Fruit fly (Drosophila melanogaster) S2 (cell line): Measurements from ENCODE around the gene EMC5.

Source experiments
- CG8478 ChIP-seq: fragments of >200 bp; optimal IDR thresholded peaks from 2 replicates; lab custom pipeline; 2018
- CTCF ChIP-seq, 2 experiments: fragments of >200 bp; optimal IDR thresholded peaks; 2 replicates each; lab custom pipeline; 2018

Gene EMC5

dm6 chr2L:18955666-18956065 lies 31.8 kb upstream of the EMC5 start:
- TF ChIP-seq CG8478 (lab: Kevin White, UChicago) (no peak), CTCF (optimal IDR thresholded peaks at IDR 0.05; lab: Kevin White, UChicago) (no peak)

dm6 chr2L:18957142-18957674 lies 30.3 kb upstream of the EMC5 start, which contains the start of gene Bhmt:
Gene Bhmt (minus strand): TSS chr2L:18957311.
- TF ChIP-seq CTCF (optimal IDR thresholded peaks at IDR 0.05; lab: Kevin White, UChicago) (no peak), CG8478 (lab: Kevin White, UChicago) (no peak)

DNA sequence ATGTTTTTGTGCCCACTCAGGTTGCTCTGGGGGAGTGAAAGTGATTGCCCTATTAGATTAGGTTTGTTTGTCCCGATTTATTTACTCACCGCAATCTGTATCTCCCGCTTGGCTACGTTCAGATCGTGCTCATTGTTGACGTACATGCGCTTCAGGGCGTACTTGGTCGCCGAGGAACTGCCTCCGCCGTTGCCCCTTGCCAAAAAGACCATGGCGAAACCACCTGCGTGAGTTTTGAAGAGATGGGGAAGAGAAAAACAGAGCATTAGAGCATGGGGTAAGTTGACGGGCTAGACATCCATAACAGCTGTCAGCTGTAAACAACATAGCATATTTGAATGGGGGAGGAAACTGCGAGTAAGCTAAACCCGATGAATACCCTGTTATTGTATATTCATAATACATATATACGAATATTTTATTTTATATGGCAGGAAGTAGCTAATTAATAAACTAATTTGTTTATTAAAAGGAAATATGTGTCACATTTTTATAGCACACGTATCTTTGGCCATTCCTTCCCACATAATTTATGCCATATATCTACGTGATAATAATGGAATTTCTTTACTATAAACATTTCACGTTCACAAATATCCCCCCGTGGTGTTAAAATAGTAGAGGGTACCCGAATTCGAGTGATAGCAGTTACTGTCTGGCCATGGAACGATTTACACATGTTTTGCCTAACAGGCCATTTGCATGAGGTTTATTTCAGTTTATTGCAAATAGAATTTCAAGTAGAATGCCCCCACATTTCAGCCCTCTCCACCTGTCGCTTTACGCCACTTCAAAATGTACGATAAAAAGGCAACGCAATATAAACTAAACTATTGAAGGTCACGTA lies 21.9 kb upstream of the EMC5 start:
- TF ChIP-seq CG8478 (lab: Kevin White, UChicago) (no peak), CTCF (optimal IDR thresholded peaks at IDR 0.05; lab: Kevin White, UChicago) (no peak)

- TF ChIP-seq CG8478 (lab: Kevin White, UChicago) (no peak), CTCF (optimal IDR thresholded peaks at IDR 0.05; lab: Kevin White, UChicago) (no peak)
These were observed 21.3 kb upstream of the EMC5 start for dm6 chr2L:18966214-18966556.

- no peak for TF ChIP-seq CTCF (optimal IDR thresholded peaks at IDR 0.05; lab: Kevin White, UChicago)
These were observed 20.7 kb upstream of the EMC5 start for dm6 chr2L:18966844-18967243.

dm6 chr2L:18967897-18968296 lies 19.6 kb upstream of the EMC5 start:
- TF ChIP-seq CTCF (optimal IDR thresholded peaks at IDR 0.05; lab: Kevin White, UChicago) (no peak), CG8478 (lab: Kevin White, UChicago) (no peak)

- no peak for TF ChIP-seq CG8478 (lab: Kevin White, UChicago)
- TF ChIP-seq CTCF (optimal IDR thresholded peaks at IDR 0.05; lab: Kevin White, UChicago): no peak
These were observed 19.0 kb upstream of the EMC5 start, which contains the start of the genes Nak and Tango6 for dm6 chr2L:18968370-18969105. Gene Nak (minus strand): TSS chr2L:18968744. Gene Tango6 (plus strand): TSS chr2L:18969028.

DNA sequence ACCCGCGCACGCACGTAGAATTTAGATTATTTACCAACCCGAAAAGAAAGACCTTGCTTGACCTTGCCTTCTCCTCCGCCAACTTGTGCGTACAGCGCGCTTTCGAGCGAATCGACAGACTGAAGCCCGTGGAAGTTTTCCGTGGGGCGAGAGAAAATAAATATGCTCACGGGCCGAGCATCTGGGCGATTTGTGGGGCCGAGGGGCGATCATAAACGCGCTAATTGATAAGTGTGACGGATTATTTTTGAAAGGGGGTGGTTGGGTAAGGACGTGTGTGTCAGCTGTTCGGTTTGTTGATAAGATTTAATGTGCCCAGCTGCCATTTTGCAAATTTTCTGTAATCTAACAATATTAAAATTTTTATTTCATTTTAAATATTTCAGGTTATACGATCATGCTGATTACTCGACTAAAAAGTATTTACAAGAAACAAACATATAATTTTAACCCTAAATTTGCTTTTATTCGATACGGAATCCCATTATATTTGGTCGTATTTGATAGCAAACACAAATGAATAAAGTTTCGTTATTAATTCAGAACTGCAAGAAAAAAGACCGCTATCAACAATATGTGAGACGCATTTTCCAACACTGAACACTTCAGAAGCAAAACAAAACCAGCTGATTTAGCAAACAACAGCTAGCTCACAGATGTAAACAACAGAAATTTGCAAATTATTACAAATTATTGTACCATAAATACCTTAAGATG lies 13.3 kb upstream of the EMC5 start, which contains the start of the genes L2HGDH and CG10431:
Gene L2HGDH, minus strand, starts transcription at position 386 of the 717 bp plus-strand sequence.
Gene CG10431, plus strand, starts transcription at position 648 of the 717 bp plus-strand sequence.
- TF ChIP-seq CG8478 (lab: Kevin White, UChicago) (no peak), CTCF (optimal IDR thresholded peaks at IDR 0.05; lab: Kevin White, UChicago) (no peak)

DNA sequence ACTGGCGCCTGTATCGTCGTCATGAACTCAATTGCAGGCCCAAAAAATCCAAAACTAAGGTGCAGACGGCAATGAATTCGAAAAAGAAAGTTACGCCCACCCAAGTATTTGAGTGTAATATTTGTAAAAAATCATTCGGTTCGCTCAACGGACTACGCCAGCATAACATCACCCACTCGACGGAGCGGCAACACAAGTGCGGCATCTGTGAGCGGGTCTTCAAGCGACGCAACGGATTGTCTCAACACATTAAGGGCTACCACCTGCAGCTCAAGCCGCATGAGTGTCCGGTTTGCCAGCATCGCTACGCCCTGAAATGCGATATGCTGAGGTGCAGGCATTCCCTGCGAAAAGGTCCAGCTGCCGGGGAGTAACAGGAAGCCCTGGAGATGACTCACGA lies 10.8 kb upstream of the EMC5 start:
- TF ChIP-seq CG8478 (lab: Kevin White, UChicago) (no peak), CTCF (optimal IDR thresholded peaks at IDR 0.05; lab: Kevin White, UChicago) (no peak)

- no peak for TF ChIP-seq CG8478 (lab: Kevin White, UChicago)
- no peak for TF ChIP-seq CTCF (optimal IDR thresholded peaks at IDR 0.05; lab: Kevin White, UChicago)
These were observed 8.6 kb upstream of the EMC5 start for dm6 chr2L:18978923-18979322.

DNA sequence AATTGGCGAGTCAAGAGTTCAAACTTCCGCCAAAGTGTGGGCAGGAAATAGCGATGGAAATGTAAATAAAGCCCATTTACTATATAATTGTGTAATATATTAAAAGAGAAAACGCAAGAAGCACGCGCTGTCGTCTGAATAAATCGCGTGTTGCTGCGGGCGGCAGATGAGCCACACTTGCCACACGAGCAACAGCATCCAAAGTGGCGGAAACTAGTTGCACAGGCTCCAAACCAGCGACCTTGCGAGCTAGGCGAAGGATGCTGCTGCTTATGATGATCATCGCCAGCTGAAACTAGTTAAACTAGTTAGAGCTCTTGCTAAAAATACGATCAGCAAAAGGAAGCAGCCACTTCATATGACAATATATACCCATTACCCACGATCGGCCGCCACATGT lies 8.1 kb upstream of the EMC5 start:
- no peak for TF ChIP-seq CG8478 (lab: Kevin White, UChicago)
- no peak for TF ChIP-seq CTCF (optimal IDR thresholded peaks at IDR 0.05; lab: Kevin White, UChicago)

- no peak for TF ChIP-seq CG8478 (lab: Kevin White, UChicago)
- no peak for TF ChIP-seq CTCF (optimal IDR thresholded peaks at IDR 0.05; lab: Kevin White, UChicago)
These were observed 6.5 kb upstream of the EMC5 start for dm6 chr2L:18980982-18981381.

DNA sequence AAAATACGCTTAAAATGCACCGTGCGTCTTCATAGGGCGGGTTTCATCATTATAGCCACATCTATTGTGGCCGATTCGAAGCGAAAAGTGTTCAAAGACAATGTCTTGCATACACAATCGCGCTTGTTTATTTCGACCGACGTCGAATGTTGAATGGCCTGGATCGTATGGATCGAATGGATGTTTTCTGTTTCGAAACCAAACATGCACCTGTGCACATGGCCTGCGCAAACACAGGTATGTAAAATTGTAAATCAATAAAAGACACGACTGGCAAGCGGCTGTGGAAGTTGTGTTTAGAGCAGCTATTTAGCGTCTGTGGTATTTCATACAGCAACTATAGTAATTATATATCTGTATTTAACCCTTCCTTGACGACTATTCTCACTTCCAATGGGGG lies 6.0 kb upstream of the EMC5 start:
- TF ChIP-seq CTCF (optimal IDR thresholded peaks at IDR 0.05; lab: Kevin White, UChicago) (no peak), CG8478 (lab: Kevin White, UChicago) (no peak)

dm6 chr2L:18981947-18982579 lies 5.4 kb upstream of the EMC5 start:
- TF ChIP-seq CG8478 (lab: Kevin White, UChicago): no peak
- TF ChIP-seq CTCF (optimal IDR thresholded peaks at IDR 0.05; lab: Kevin White, UChicago): no peak
